Fruit fly (Drosophila melanogaster) S2 (cell line): Measurements from ENCODE around the gene eIF2Bepsilon.

ENCODE experiments used
- CG8478 ChIP-seq: fragments of >200 bp; optimal IDR thresholded peaks from 2 replicates; lab custom pipeline; 2018
- CTCF ChIP-seq, 2 experiments: fragments of >200 bp; optimal IDR thresholded peaks; 2 replicates each; lab custom pipeline; 2018

DNA sequence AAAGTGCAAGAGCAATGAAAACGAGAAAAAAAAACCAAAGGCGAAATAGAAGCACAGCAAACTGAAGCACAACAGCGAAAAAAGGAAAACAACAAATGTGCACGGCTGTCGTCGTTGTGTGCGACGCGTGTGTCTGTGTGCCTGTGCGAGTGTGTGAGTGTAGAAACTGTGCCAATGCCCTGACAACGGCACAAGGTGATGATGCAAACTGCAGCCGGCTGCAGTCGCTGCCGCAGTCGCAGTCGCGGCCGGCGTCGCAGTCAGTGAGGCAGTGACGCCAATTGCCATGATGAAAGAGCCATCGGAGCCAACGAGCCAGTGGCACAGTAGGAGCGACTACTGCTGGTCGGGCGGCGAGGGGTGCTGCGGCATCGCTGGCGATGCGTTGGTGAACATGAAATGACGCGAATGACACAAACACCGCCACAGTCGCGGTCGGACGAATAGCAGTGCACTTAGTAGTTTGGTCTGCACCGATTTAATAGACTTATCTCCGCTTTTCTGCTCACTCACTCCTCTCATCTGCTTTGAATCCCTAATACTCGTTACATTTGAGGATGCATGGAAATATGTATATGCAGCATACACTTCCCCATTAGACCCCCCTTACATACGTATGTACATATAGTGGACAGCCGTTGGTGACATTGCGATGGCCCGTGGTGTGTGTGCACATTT, 46.0 kb upstream of the eIF2Bepsilon start:
- no peak for TF ChIP-seq CTCF (optimal IDR thresholded peaks at IDR 0.05; lab: Kevin White, UChicago)
- no peak for TF ChIP-seq CG8478
